Worm (Caenorhabditis elegans): ENCODE results near the gene Y57G11C.51.

Gene Y57G11C.51

ce11 chrIV:14741926-14742325 is 32.4 kb downstream of the Y57G11C.51 start:
- no peak for TF ChIP-seq unc-62 (GFP tag; optimal IDR thresholded peaks at IDR 0.05)

DNA sequence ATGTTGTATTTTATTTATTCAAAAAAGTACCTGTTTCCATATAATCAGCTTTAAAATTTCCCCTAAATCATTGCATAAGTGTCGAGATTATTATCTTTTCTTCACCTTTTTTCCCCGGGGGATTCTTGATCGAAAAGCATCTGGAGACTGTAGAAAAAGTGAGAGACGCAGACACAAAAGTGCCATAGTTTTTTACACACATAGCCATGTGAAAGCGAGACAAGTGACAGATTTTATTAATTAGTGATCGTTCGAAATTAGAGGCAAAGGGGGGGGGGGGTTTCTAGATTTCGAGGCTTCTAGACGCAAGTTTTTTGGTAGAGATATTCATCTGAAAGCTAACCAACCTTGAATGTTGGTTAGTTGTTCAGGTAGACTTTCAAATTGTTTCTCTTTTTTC is 45.1 kb downstream of the Y57G11C.51 start:
- no peak for TF ChIP-seq unc-62 (GFP tag; optimal IDR thresholded peaks at IDR 0.05)

DNA sequence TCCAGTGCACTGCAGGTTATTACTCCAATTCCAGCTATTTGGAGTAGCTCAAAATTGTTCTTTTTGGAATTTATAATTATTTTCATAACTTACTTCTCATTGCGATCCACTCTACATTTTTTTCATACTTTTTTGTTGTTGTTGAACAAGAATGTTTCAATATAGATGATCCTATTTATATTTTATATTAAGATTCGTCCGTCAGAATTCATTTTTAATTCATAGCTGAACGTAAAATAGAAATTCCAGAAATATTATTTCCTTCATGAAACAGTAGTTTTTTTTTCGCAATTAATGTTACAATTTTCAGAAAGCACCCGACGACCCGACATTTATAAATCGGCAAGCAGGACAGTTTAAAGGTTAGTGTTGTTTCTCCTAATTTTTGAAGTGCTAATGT is 46.1 kb downstream of the Y57G11C.51 start, which contains the start of gene Y57G11C.42:
Y57G11C.42 (plus strand) TSS at position 301 of the 400 bp plus-strand sequence.
- no peak for TF ChIP-seq unc-62 (GFP tag; optimal IDR thresholded peaks at IDR 0.05)

Data from whole organism, dauer.